Worm (Caenorhabditis elegans): ENCODE measurements around the gene iars-1.

DNA sequence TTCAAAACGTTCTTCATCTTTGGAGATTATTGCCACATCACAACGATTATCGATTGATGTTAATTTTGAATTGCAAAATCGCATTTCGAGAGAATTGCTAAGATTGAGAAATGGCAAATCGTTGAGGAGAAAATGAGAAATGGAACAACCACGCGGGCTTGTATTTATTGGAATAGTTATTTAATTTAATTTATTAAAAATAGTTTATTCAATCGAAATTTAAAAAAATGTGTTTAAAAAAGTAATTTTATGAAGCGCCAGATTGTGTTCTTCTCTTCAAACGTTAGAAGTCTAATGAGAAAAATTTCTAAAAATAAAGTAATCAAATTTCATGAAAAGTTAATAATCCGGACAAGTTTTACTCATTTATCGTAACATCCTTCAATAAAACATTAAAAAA, 23.4 kb downstream of the iars-1 start, which contains the start of gene spe-26:
- TF ChIP-seq nhr-237 (tag; optimal IDR thresholded peaks at IDR 0.05) (no peak), ceh-39 (tag; optimal IDR thresholded peaks at IDR 0.05) (no peak), unc-120 (tag; optimal IDR thresholded peaks at IDR 0.05; ENCODE audit: poor library complexity, severe bottlenecking) (no peak), lsy-2 (tag; optimal IDR thresholded peaks at IDR 0.05) (no peak), unc-62 (GFP tag; optimal IDR thresholded peaks at IDR 0.05) (no peak), lin-13 (tag; optimal IDR thresholded peaks at IDR 0.05) (no peak), unc-39 (tag; optimal IDR thresholded peaks at IDR 0.05) (no peak), nhr-28 (tag; optimal IDR thresholded peaks at IDR 0.05) (no peak), ztf-11 (tag; optimal IDR thresholded peaks at IDR 0.05) (no peak)

Measured in whole organism, mixed stage, embryonic.